Worm (Caenorhabditis elegans): ENCODE results near the gene B0244.16.
A peak's percentile ranks its signal among the peaks of the same experiment; 100 is the strongest.

Gene B0244.16

DNA sequence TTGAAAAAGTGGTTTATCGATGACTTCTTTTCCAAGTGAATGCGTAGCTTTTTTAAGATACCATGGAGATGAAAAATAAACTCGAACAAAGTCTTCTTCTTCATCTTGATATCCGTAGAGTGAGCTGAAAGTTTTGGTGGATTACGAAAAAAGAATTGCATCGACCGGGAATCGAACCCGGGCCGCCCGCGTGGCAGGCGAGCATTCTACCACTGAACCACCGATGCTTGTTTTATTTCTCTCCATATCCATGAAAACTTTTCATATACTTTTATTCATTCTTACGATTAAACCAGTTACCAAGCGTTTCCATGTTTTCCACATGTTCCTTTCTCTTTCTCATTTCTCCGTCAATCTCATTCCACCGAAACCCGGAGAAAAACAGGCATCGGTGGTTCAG lies 41.3 kb downstream of the B0244.16 start:
- TF ChIP-seq nhr-129 (tag; optimal IDR thresholded peaks at IDR 0.05), result no peak
- TF ChIP-seq skn-1 (tag; optimal IDR thresholded peaks at IDR 0.05), result no peak
- no peak for TF ChIP-seq fos-1 (tag; optimal IDR thresholded peaks at IDR 0.05)
- TF ChIP-seq nhr-77 (tag; optimal IDR thresholded peaks at IDR 0.05), result no peak
- TF ChIP-seq ZK546.5 (tag; optimal IDR thresholded peaks at IDR 0.05), result no peak
- TF ChIP-seq Y55F3AM.14 (GFP tag; optimal IDR thresholded peaks at IDR 0.05), result no peak
- TF ChIP-seq peb-1 (tag; optimal IDR thresholded peaks at IDR 0.05), result no peak
- no peak for TF ChIP-seq lin-39 (tag; optimal IDR thresholded peaks at IDR 0.05)
- TF ChIP-seq blmp-1 (tag; optimal IDR thresholded peaks at IDR 0.05; ENCODE audit: insufficient read depth), result no peak
- no peak for TF ChIP-seq unc-55 (GFP tag; optimal IDR thresholded peaks at IDR 0.05)
- TF ChIP-seq nhr-10 (tag; optimal IDR thresholded peaks at IDR 0.05), result no peak
- no peak for TF ChIP-seq sem-4 (tag; optimal IDR thresholded peaks at IDR 0.05)

DNA sequence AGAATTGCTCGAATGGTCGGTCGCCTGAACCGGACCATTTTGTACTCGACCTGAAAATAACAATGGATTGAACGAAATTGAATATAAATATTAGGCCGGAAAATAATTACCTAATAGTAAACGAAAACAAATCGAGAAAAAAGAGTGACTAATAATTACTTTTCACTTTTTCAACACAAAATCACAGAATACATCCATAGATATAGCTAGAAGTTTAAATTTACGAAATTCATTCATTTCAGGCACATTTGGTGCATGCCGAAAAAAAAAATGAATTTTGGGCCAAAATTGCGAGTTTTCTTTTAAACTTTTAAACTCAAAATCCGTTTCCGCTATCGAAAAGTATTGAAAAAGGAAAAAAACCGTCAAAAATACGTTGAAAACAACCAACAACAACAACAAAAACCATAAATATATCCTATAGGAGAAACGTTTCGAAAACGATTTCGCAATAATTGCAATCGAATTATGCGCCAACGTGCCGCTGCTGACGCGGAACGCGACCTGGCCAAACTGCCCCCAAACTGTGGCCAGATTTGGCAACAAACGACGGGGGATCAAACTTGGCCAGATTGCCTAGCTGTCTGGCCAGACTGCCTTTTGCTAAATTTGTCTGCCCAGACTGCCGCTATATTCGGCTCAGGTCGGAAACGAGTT lies 44.6 kb downstream of the B0244.16 start, which contains the start of gene Y37B11A.3:
Gene Y37B11A.3, minus strand, starts transcription at position 51 of the 657 bp plus-strand sequence.
- TF ChIP-seq egl-27 (tag; optimal IDR thresholded peaks at IDR 0.05), result peak; percentile 27
- TF ChIP-seq nhr-25 (tag; optimal IDR thresholded peaks at IDR 0.05), result peak; percentile 76
- TF ChIP-seq ceh-16 (tag; optimal IDR thresholded peaks at IDR 0.05), result no peak
- peak; percentile 35 for TF ChIP-seq R02D3.7 (tag; optimal IDR thresholded peaks at IDR 0.05)
- peak; percentile 19 for TF ChIP-seq fos-1 (tag; optimal IDR thresholded peaks at IDR 0.05)
- peak; percentile 19 for TF ChIP-seq blmp-1 (tag; optimal IDR thresholded peaks at IDR 0.05; ENCODE audit: insufficient read depth)
- TF ChIP-seq elt-3 (tag; optimal IDR thresholded peaks at IDR 0.05), result no peak
- TF ChIP-seq skn-1 (tag; optimal IDR thresholded peaks at IDR 0.05), result no peak
- peak; percentile 84 for TF ChIP-seq C34F6.9 (tag; optimal IDR thresholded peaks at IDR 0.05)
- TF ChIP-seq elt-1 (tag; optimal IDR thresholded peaks at IDR 0.05), result no peak
- TF ChIP-seq crh-2 (tag; optimal IDR thresholded peaks at IDR 0.05), result peak; percentile 63
- peak; percentile 55 for TF ChIP-seq nhr-21 (tag; optimal IDR thresholded peaks at IDR 0.05)
- TF ChIP-seq ztf-4 (tag; optimal IDR thresholded peaks at IDR 0.05), result peak; percentile 46
- TF ChIP-seq unc-55 (GFP tag; optimal IDR thresholded peaks at IDR 0.05), result peak; percentile 82
- no peak for TF ChIP-seq nhr-23 (tag; optimal IDR thresholded peaks at IDR 0.05)
- TF ChIP-seq lin-13 (GFP tag; optimal IDR thresholded peaks at IDR 0.05), result peak; percentile 67
- TF ChIP-seq sma-3 (GFP tag; optimal IDR thresholded peaks at IDR 0.05), result peak; percentile 81
- TF ChIP-seq F13H6.1 (tag; optimal IDR thresholded peaks at IDR 0.05), result peak; percentile 61
- peak; percentile 81 for TF ChIP-seq sma-9 (GFP tag; optimal IDR thresholded peaks at IDR 0.05)
- TF ChIP-seq sma-9 (tag; optimal IDR thresholded peaks at IDR 0.05), result no peak
- peak; percentile 84 for TF ChIP-seq gmeb-1 (tag; optimal IDR thresholded peaks at IDR 0.05)
- TF ChIP-seq mbf-1 (tag; optimal IDR thresholded peaks at IDR 0.05), result no peak
- TF ChIP-seq snpc-4 (tag; optimal IDR thresholded peaks at IDR 0.05), result peak; percentile 15
- TF ChIP-seq sem-4 (tag; optimal IDR thresholded peaks at IDR 0.05), result peak; percentile 58
- TF ChIP-seq zag-1 (tag; optimal IDR thresholded peaks at IDR 0.05), result peak; percentile 23
- peak; percentile 71 for TF ChIP-seq lin-11 (tag; optimal IDR thresholded peaks at IDR 0.05)
- peak; percentile 71 for TF ChIP-seq nhr-129 (tag; optimal IDR thresholded peaks at IDR 0.05)
- TF ChIP-seq lsy-2 (tag; optimal IDR thresholded peaks at IDR 0.05), result peak; percentile 81 to 83
- TF ChIP-seq mab-5 (tag; optimal IDR thresholded peaks at IDR 0.05), result peak; percentile 33
- peak; percentile 7 for TF ChIP-seq ceh-82 (tag; optimal IDR thresholded peaks at IDR 0.05)
- no peak for TF ChIP-seq unc-62 (GFP tag; optimal IDR thresholded peaks at IDR 0.05)

DNA sequence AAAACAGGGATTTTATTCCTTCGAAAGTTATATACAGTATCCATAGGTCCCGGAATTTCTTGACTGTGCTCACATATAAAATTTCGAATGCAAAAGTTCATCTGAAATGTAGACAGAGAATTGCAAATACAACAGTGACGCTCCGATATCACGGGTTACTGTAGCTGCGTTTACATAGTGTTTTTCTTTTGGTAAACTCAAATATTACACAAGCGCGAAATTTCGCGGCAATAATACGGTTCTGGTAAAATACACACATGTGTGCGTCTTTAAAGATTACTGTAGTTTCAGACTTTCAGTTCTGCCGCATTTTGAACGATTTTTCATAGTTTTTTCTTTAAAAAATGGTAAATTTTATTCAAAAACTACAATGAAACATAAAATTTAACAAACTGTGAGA lies 49.8 kb downstream of the B0244.16 start, which contains the start of gene rev-3:
Gene rev-3, minus strand, starts transcription at position 101 of the 400 bp plus-strand sequence.
- TF ChIP-seq ZK546.5 (tag; optimal IDR thresholded peaks at IDR 0.05) (no peak), alr-1 (tag; optimal IDR thresholded peaks at IDR 0.05) (no peak), nhr-237 (tag; optimal IDR thresholded peaks at IDR 0.05) (no peak), nhr-25 (tag; optimal IDR thresholded peaks at IDR 0.05) (no peak), sem-4 (tag; optimal IDR thresholded peaks at IDR 0.05) (no peak), crh-2 (tag; optimal IDR thresholded peaks at IDR 0.05) (no peak), dmd-4 (tag; optimal IDR thresholded peaks at IDR 0.05) (no peak), ztf-11 (tag; optimal IDR thresholded peaks at IDR 0.05) (no peak)

Data from whole organism, L2 larva.